Worm (Caenorhabditis elegans) whole organism, mixed stage, embryonic: Measurements from ENCODE around the gene srw-109.

Experiments
- flh-1 ChIP-seq: fragments of 200-800 bp; sonication (Bioruptor generic); optimal IDR thresholded peaks from 2 replicates; lab custom pipeline; 2018; ENCODE audit warnings: mild to moderate bottlenecking, missing genetic modification characterization, moderate library complexity, missing compliant biosample characterization
- snpc-4 ChIP-seq: fragments of 150-350 bp; optimal IDR thresholded peaks from 2 replicates; lab custom pipeline; 2014; ENCODE audit warnings: missing biosample characterization, missing genetic modification characterization

DNA sequence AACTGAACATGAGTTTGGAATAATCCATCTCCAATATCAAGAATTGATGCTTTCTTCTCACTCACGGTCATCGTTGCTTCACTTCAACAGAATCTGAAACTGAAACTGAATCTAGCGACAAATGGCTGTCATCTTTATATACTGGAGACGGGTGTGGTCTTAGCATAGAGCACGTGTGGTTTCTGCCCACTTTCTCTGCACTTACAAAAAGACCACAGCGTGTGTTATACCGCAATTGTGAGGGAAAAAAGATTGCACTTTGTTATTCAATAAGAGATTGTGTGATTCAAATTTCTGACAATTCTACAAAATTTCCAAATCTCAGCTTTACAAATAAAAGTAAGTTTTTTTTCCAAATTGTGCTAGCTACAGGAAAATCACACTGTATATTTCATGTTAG is 37.4 kb upstream of the srw-109 start, which contains the start of gene F48G7.12:
- TF ChIP-seq flh-1 (GFP tag; lab: Kevin White, UChicago) = no peak
- no peak for TF ChIP-seq snpc-4
